Worm (Caenorhabditis elegans): ENCODE measurements around the gene zmp-3.

ce11 chrV:2864899-2865298 lies 44.5 kb downstream of the zmp-3 start, which contains the start of gene srh-240:
- no peak for TF ChIP-seq B0310.2 (tag; optimal IDR thresholded peaks at IDR 0.05)
- no peak for TF ChIP-seq F13C5.2 (tag; optimal IDR thresholded peaks at IDR 0.05)
- TF ChIP-seq flt-1 (GFP tag; IDR thresholded peaks at IDR 0.05), result no peak
- TF ChIP-seq aly-1 (tag; optimal IDR thresholded peaks at IDR 0.05), result no peak
- TF ChIP-seq ceh-36 (tag; optimal IDR thresholded peaks at IDR 0.05), result no peak
- TF ChIP-seq ama-1 (optimal IDR thresholded peaks at IDR 0.05), result no peak
- no peak for TF ChIP-seq tra-4 (tag; optimal IDR thresholded peaks at IDR 0.05)
- TF ChIP-seq sea-1 (GFP tag; conservative IDR thresholded peaks at IDR 0.05), result no peak

All from whole organism, early embryonic.